Worm (Caenorhabditis elegans) whole organism, young adult: ENCODE measurements around the gene fbxa-76.

Experiments used
- F10E7.11 ChIP-seq: sonication (generic microtip); optimal IDR thresholded peaks from 2 replicates; lab custom pipeline; 2017; ENCODE audit warnings: mild to moderate bottlenecking, missing genetic modification characterization, moderate library complexity, missing compliant biosample characterization
- F22D6.2 ChIP-seq: sonication (generic microtip); optimal IDR thresholded peaks from 2 replicates; lab custom pipeline; 2016; ENCODE audit warnings: mild to moderate bottlenecking, missing genetic modification characterization, missing compliant biosample characterization
- F33H1.4 ChIP-seq: fragments of 200-800 bp; sonication (Bioruptor generic); IDR thresholded peaks from 2 replicates; pipeline ENCODE4 v1.3.6; 2022; ENCODE audit warnings: missing genetic modification reagents, missing genetic modification characterization, missing compliant biosample characterization
- F39B2.1 ChIP-seq: fragments of 200-800 bp; sonication (Bioruptor generic); IDR thresholded peaks from 2 replicates; pipeline ENCODE4 v1.3.6; 2022; ENCODE audit warnings: missing genetic modification reagents, missing genetic modification characterization, missing compliant biosample characterization
- F52B5.7 ChIP-seq: sonication (generic microtip); optimal IDR thresholded peaks from 2 replicates; lab custom pipeline; 2016; ENCODE audit warnings: mild to moderate bottlenecking, missing genetic modification characterization, missing compliant biosample characterization
- F55B11.4 ChIP-seq: sonication (generic microtip); optimal IDR thresholded peaks from 2 replicates; lab custom pipeline; 2016; ENCODE audit warnings: missing compliant biosample characterization, missing genetic modification characterization, borderline replicate concordance; ENCODE audit not compliant: insufficient read depth
- F57A8.1 ChIP-seq: fragments of 200-800 bp; sonication (Bioruptor generic); optimal IDR thresholded peaks from 2 replicates; lab custom pipeline; 2018; ENCODE audit warnings: mild to moderate bottlenecking, missing genetic modification characterization, moderate library complexity, missing compliant biosample characterization
- F57C9.4 ChIP-seq: sonication (generic microtip); optimal IDR thresholded peaks from 2 replicates; lab custom pipeline; 2017; ENCODE audit warnings: mild to moderate bottlenecking, missing genetic modification characterization, missing compliant biosample characterization
- K12H6.12 ChIP-seq: fragments of 200-800 bp; sonication (Bioruptor generic); optimal IDR thresholded peaks from 2 replicates; lab custom pipeline; 2018; ENCODE audit warnings: mild to moderate bottlenecking, missing genetic modification characterization, missing compliant biosample characterization
- T07F8.4 ChIP-seq: sonication (generic microtip); optimal IDR thresholded peaks from 2 replicates; lab custom pipeline; 2016; ENCODE audit warnings: mild to moderate bottlenecking, missing genetic modification characterization, moderate library complexity, missing compliant biosample characterization
- Y56A3A.18 ChIP-seq: fragments of 200-800 bp; sonication (Bioruptor generic); IDR thresholded peaks from 2 replicates; pipeline ENCODE4 v1.3.6; 2022; ENCODE audit warnings: missing genetic modification reagents, missing genetic modification characterization, missing compliant biosample characterization
- Y79H2A.3 ChIP-seq: fragments of 200-800 bp; sonication (Bioruptor generic); conservative IDR thresholded peaks from 2 replicates; pipeline ENCODE4 v1.3.6; 2022; ENCODE audit warnings: missing genetic modification reagents, missing genetic modification characterization, missing compliant biosample characterization
- aptf-2 ChIP-seq: fragments of 200-800 bp; sonication (Bioruptor generic); conservative IDR thresholded peaks from 2 replicates; pipeline ENCODE4 v1.3.6; 2022; ENCODE audit warnings: missing genetic modification reagents, missing genetic modification characterization, missing compliant biosample characterization
- aptf-3 ChIP-seq: fragments of 200-800 bp; sonication (Bioruptor generic); IDR thresholded peaks from 2 replicates; pipeline ENCODE4 v1.3.6; 2022; ENCODE audit warnings: missing genetic modification characterization, missing compliant biosample characterization
- attf-5 ChIP-seq: fragments of 200-800 bp; sonication (Bioruptor generic); optimal IDR thresholded peaks from 2 replicates; lab custom pipeline; 2018; ENCODE audit warnings: mild to moderate bottlenecking, missing genetic modification characterization, missing compliant biosample characterization
- bed-2 ChIP-seq: fragments of 200-800 bp; sonication (Bioruptor generic); IDR thresholded peaks from 2 replicates; pipeline ENCODE4 v1.3.6; 2022; ENCODE audit warnings: missing genetic modification reagents, missing genetic modification characterization, missing compliant biosample characterization
- ceh-40 ChIP-seq: fragments of 200-800 bp; sonication (Bioruptor generic); IDR thresholded peaks from 2 replicates; pipeline ENCODE4 v1.3.6; 2022; ENCODE audit warnings: missing genetic modification characterization, missing compliant biosample characterization
- chd-7 ChIP-seq: sonication (generic microtip); optimal IDR thresholded peaks from 2 replicates; lab custom pipeline; 2016; ENCODE audit warnings: mild to moderate bottlenecking, missing genetic modification characterization, moderate library complexity, missing compliant biosample characterization
- dpff-1 ChIP-seq: sonication (generic microtip); optimal IDR thresholded peaks from 2 replicates; lab custom pipeline; 2017; ENCODE audit warnings: mild to moderate bottlenecking, missing genetic modification characterization, missing compliant biosample characterization
- dpl-1 ChIP-seq: fragments of 150-350 bp; optimal IDR thresholded peaks from 2 replicates; lab custom pipeline; 2014; ENCODE audit warnings: missing biosample characterization, missing genetic modification reagents, missing genetic modification characterization
- efl-1 ChIP-seq: fragments of 150-350 bp; optimal IDR thresholded peaks from 2 replicates; lab custom pipeline; 2014; ENCODE audit warnings: missing biosample characterization, missing genetic modification reagents, missing genetic modification characterization
- egrh-3 ChIP-seq: fragments of 200-800 bp; sonication (Bioruptor generic); IDR thresholded peaks from 2 replicates; pipeline ENCODE4 v1.3.6; 2022; ENCODE audit warnings: missing genetic modification reagents, missing genetic modification characterization, missing compliant biosample characterization
- ets-4 ChIP-seq: fragments of 200-800 bp; sonication (Bioruptor generic); optimal IDR thresholded peaks from 2 replicates; lab custom pipeline; 2018; ENCODE audit warnings: mild to moderate bottlenecking, missing genetic modification characterization, missing compliant biosample characterization
- fkh-3 ChIP-seq: sonication (generic microtip); optimal IDR thresholded peaks from 2 replicates; lab custom pipeline; 2016; ENCODE audit warnings: mild to moderate bottlenecking, missing genetic modification characterization, missing compliant biosample characterization
- hlh-12 ChIP-seq: sonication (generic microtip); optimal IDR thresholded peaks from 2 replicates; lab custom pipeline; 2016; ENCODE audit warnings: missing genetic modification characterization, missing compliant biosample characterization
- lin-35 ChIP-seq, 3 experiments: fragments of 150-350 bp in 2 of 3; sonication (generic microtip) in 1 of 3; optimal IDR thresholded peaks; 2 replicates each; lab custom pipeline; 2014 to 2018; ENCODE audit warnings: missing biosample characterization in 3 of 3, missing genetic modification characterization in 3 of 3, missing genetic modification reagents in 3 of 3
- lin-40 ChIP-seq: sonication (generic microtip); optimal IDR thresholded peaks from 2 replicates; lab custom pipeline; 2016; ENCODE audit warnings: missing genetic modification characterization, mild to moderate bottlenecking, missing compliant biosample characterization, missing genotype, missing genetic modification reagents
- nfya-2 ChIP-seq: fragments of 200-800 bp; sonication (Bioruptor generic); IDR thresholded peaks from 2 replicates; pipeline ENCODE4 v1.3.6; 2022; ENCODE audit warnings: missing genetic modification reagents, missing genetic modification characterization, missing compliant biosample characterization
- nfyb-1 ChIP-seq: fragments of 200-800 bp; sonication (Bioruptor generic); IDR thresholded peaks from 2 replicates; pipeline ENCODE4 v1.3.6; 2022; ENCODE audit warnings: missing genetic modification reagents, missing genetic modification characterization, missing compliant biosample characterization
- nhr-179 ChIP-seq: sonication (generic microtip); optimal IDR thresholded peaks from 2 replicates; lab custom pipeline; 2016; ENCODE audit warnings: mild to moderate bottlenecking, missing genetic modification characterization, missing compliant biosample characterization
- rpc-1 ChIP-seq, 2 experiments: fragments of 150-350 bp in 1 of 2; sonication (generic microtip) in 1 of 2; optimal IDR thresholded peaks; 2 replicates each; lab custom pipeline; 2014 to 2018; ENCODE audit warnings: missing biosample characterization in 1 of 2, missing genetic modification characterization in 1 of 2, missing genetic modification reagents in 1 of 2, missing genotype in 1 of 2
- sdz-38 ChIP-seq: sonication (generic microtip); optimal IDR thresholded peaks from 2 replicates; lab custom pipeline; 2016; ENCODE audit warnings: missing genotype, missing genetic modification characterization, missing compliant biosample characterization
- snpc-3.4 ChIP-seq: sonication (generic microtip); optimal IDR thresholded peaks from 2 replicates; lab custom pipeline; 2017; ENCODE audit warnings: missing genetic modification characterization, mild to moderate bottlenecking, missing compliant biosample characterization, antibody characterized with exemption, moderate library complexity, missing genotype, missing genetic modification reagents
- sptf-2 ChIP-seq: fragments of 200-800 bp; sonication (Bioruptor generic); optimal IDR thresholded peaks from 2 replicates; lab custom pipeline; 2018; ENCODE audit warnings: mild to moderate bottlenecking, missing genetic modification characterization, missing compliant biosample characterization
- unc-130 ChIP-seq: sonication (generic microtip); optimal IDR thresholded peaks from 2 replicates; lab custom pipeline; 2016; ENCODE audit warnings: missing genetic modification reagents, missing genetic modification characterization, missing compliant biosample characterization
- xnd-1 ChIP-seq: sonication (generic microtip); optimal IDR thresholded peaks from 2 replicates; lab custom pipeline; 2016; ENCODE audit warnings: missing genotype, missing genetic modification reagents, missing genetic modification characterization, missing compliant biosample characterization
- zim-3 ChIP-seq: sonication (generic microtip); optimal IDR thresholded peaks from 2 replicates; lab custom pipeline; 2017; ENCODE audit warnings: mild to moderate bottlenecking, missing genetic modification characterization, moderate library complexity, missing compliant biosample characterization
- ztf-6 ChIP-seq: fragments of 200-800 bp; sonication (Bioruptor generic); IDR thresholded peaks from 2 replicates; pipeline ENCODE4 v1.3.6; 2022; ENCODE audit warnings: missing genetic modification reagents, missing genetic modification characterization, missing compliant biosample characterization

Gene fbxa-76

DNA sequence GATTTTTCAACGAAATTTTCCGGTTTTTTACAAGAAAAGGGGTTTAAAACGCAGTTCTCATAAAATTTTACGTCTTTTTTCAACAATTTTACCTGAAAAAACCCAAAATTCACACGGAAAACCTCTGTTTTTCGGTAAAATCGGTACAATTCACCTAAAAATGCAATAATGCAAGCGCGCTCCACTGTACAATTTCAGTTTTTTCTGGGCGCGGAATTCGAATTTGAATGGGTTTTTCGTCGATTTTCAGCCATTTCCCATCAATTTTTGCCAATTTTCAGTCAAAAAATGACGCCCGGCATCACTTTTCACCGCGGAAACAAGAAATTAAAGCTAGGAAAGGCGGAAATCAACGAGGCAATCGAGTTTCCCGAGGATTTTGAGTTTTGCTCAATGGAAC is 41.1 kb downstream of the fbxa-76 start, which contains the start of gene orc-3 (continued):
- TF ChIP-seq zim-3 (tag; lab: Kevin White, UChicago) (no peak), sptf-2 (GFP tag; lab: Kevin White, UChicago) (no peak), hlh-12 (tag; lab: Kevin White, UChicago) (no peak), fkh-3 (tag; lab: Kevin White, UChicago) (no peak), unc-130 (GFP tag; lab: Kevin White, UChicago) (no peak), K12H6.12 (tag; lab: Kevin White, UChicago) (no peak), F22D6.2 (no peak), rpc-1 (optimal IDR thresholded peaks at IDR 0.05; lab: Kevin White, UChicago) (no peak), rpc-1 (tag; optimal IDR thresholded peaks at IDR 0.05; lab: Kevin White, UChicago) (no peak), Y56A3A.18 (GFP tag; lab: Robert Waterston, UW) (no peak), efl-1 (GFP tag; lab: Kevin White, UChicago) (peak; percentile 73), snpc-3.4 (tag; lab: Kevin White, UChicago) (no peak), F33H1.4 (GFP tag; lab: Robert Waterston, UW) (no peak), xnd-1 (tag; lab: Kevin White, UChicago) (no peak), lin-35 (GFP tag; optimal IDR thresholded peaks at IDR 0.05; lab: Kevin White, UChicago) (peak in 1 of 3 experiments; percentile 69), nfyb-1 (no peak), chd-7 (no peak), Y79H2A.3 (no peak), F52B5.7 (no peak), ceh-40 (GFP tag; lab: Robert Waterston, UW) (no peak), aptf-2 (GFP tag; lab: Robert Waterston, UW) (no peak), ets-4 (no peak), dpl-1 (peak; percentile 39), F57A8.1 (GFP tag; lab: Kevin White, UChicago) (no peak), nfya-2 (GFP tag; lab: Robert Waterston, UW) (no peak), lin-40 (tag; lab: Kevin White, UChicago) (no peak), F55B11.4 (no peak), sdz-38 (tag; lab: Kevin White, UChicago) (no peak), bed-2 (no peak), attf-5 (GFP tag; lab: Kevin White, UChicago) (peak; percentile 17), T07F8.4 (tag; lab: Kevin White, UChicago) (no peak), nhr-179 (tag; lab: Kevin White, UChicago) (no peak), F39B2.1 (GFP tag; lab: Robert Waterston, UW) (no peak), dpff-1 (tag; lab: Kevin White, UChicago) (no peak)
- TF ChIP-seq, all 124 proteins: peak for 6

DNA sequence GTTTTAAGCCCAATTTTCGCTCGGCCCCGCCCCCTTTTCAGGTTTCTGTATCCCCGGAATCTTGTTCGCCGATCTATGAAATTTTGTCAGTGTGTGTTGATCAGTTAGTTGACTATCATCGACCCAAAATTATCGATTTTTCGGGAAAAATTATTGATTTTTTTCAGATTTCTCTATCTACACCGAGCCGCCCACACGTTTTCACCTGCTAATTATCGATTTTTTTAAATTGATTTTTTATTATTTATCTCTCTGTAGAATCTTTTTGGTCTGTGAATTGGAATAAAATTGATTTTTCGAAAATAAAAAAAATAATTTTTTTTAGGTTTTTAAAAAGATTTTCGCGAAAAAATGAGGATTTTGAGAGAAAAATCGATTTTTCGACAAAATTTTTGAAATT is 41.9 kb downstream of the fbxa-76 start:
- TF ChIP-seq aptf-3 (GFP tag; lab: Robert Waterston, UW) (no peak), egrh-3 (GFP tag; lab: Robert Waterston, UW) (no peak), F10E7.11 (tag; lab: Kevin White, UChicago) (no peak), ets-4 (no peak)

DNA sequence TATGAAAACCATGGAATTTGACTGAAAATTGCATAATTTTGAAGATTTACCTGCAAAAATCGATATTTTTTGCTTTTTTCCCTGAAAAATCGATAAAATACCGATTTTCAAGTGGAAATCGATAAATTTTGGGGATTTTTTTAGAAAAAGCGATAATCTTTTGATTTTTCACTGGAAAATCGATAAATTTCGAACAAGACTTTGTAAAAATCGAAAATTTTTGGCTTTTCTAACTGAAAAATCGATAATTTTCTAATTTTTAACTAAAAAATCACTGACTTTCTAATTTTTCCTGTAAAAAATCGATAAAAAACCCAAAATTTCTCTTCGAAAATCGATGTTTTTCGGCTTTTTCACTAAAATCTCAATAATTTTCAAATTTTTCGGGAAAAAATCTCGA is 42.6 kb downstream of the fbxa-76 start:
- TF ChIP-seq efl-1 (GFP tag; lab: Kevin White, UChicago), result no peak
- TF ChIP-seq ztf-6, result no peak
- TF ChIP-seq Y56A3A.18 (GFP tag; lab: Robert Waterston, UW), result no peak
- TF ChIP-seq F57C9.4 (tag; lab: Kevin White, UChicago), result no peak
